Fruit fly (Drosophila melanogaster): Measurements from ENCODE around the gene CG3222.

CG3222 gene

dm6 chr3L:9614589-9615442 is 16.0 kb downstream of the CG3222 start, which contains the start of gene LanB2 (continued):
- TF ChIP-seq Rel (GFP tag; optimal IDR thresholded peaks at IDR 0.05) (no peak), Rel (tag; optimal IDR thresholded peaks at IDR 0.05) (peak; percentile 20), Hr78 (GFP tag; optimal IDR thresholded peaks at IDR 0.05) (no peak), Dif (GFP tag; optimal IDR thresholded peaks at IDR 0.05; ENCODE audit: partially characterized antibody) (peak; percentile 69), Vsx2 (GFP tag; optimal IDR thresholded peaks at IDR 0.05; ENCODE audit: partially characterized antibody) (no peak), lola (GFP tag; optimal IDR thresholded peaks at IDR 0.05) (no peak), CG9705 (GFP tag; optimal IDR thresholded peaks at IDR 0.05) (no peak)

- TF ChIP-seq Mio (GFP tag; optimal IDR thresholded peaks at IDR 0.05): no peak
- TF ChIP-seq psq (GFP tag; optimal IDR thresholded peaks at IDR 0.05): peak; percentile 82
Observed at dm6 chr3L:9615443-9616141, 16.8 kb downstream of the CG3222 start.

dm6 chr3L:9624014-9624413 is 25.2 kb downstream of the CG3222 start, which contains the start of gene CG3335:
TSS of gene CG3335 (plus strand) at chr3L:9624237.
- peak; percentile 12 for TF ChIP-seq Myc (optimal IDR thresholded peaks at IDR 0.05)
- TF ChIP-seq Jra (GFP tag; optimal IDR thresholded peaks at IDR 0.05): no peak
- TF ChIP-seq HLH106 (tag; optimal IDR thresholded peaks at IDR 0.05): no peak
- TF ChIP-seq Dfd (GFP tag; optimal IDR thresholded peaks at IDR 0.05): no peak

- TF ChIP-seq N (GFP tag; optimal IDR thresholded peaks at IDR 0.05): no peak
Observed at dm6 chr3L:9628376-9628775, 29.6 kb downstream of the CG3222 start, which contains the start of gene Cyp40. TSS of gene Cyp40 (plus strand) at chr3L:9628676.

- TF ChIP-seq sage (GFP tag; optimal IDR thresholded peaks at IDR 0.05): no peak
Observed at dm6 chr3L:9629093-9629492, 30.3 kb downstream of the CG3222 start, which contains the start of gene Or67b. TSS of gene Or67b (minus strand) at chr3L:9629193.

dm6 chr3L:9629910-9630309 is 31.1 kb downstream of the CG3222 start:
- no peak for TF ChIP-seq sage (GFP tag; optimal IDR thresholded peaks at IDR 0.05)
- TF ChIP-seq ey (GFP tag; optimal IDR thresholded peaks at IDR 0.05): no peak
- no peak for TF ChIP-seq woc (GFP tag; optimal IDR thresholded peaks at IDR 0.05)
- TF ChIP-seq HLH106 (tag; optimal IDR thresholded peaks at IDR 0.05): no peak
- TF ChIP-seq Dfd (GFP tag; optimal IDR thresholded peaks at IDR 0.05): no peak
- TF ChIP-seq pan (optimal IDR thresholded peaks at IDR 0.05): no peak
- no peak for TF ChIP-seq lola (GFP tag; optimal IDR thresholded peaks at IDR 0.05)
- TF ChIP-seq brk (GFP tag; optimal IDR thresholded peaks at IDR 0.05): no peak
- TF ChIP-seq Dif (GFP tag; optimal IDR thresholded peaks at IDR 0.05; ENCODE audit: partially characterized antibody): no peak
- no peak for TF ChIP-seq dmrt93B (GFP tag; optimal IDR thresholded peaks at IDR 0.05)
- no peak for TF ChIP-seq dsf (GFP tag; optimal IDR thresholded peaks at IDR 0.05; ENCODE audit: borderline replicate concordance)
- TF ChIP-seq rgr (GFP tag; optimal IDR thresholded peaks at IDR 0.05): no peak
- TF ChIP-seq fru (GFP tag; optimal IDR thresholded peaks at IDR 0.05): no peak
- TF ChIP-seq CG9705 (GFP tag; optimal IDR thresholded peaks at IDR 0.05): no peak
- no peak for TF ChIP-seq CrebA (GFP tag; optimal IDR thresholded peaks at IDR 0.05; ENCODE audit: borderline replicate concordance)
- no peak for TF ChIP-seq N (GFP tag; optimal IDR thresholded peaks at IDR 0.05)
- no peak for TF ChIP-seq OdsH (GFP tag; optimal IDR thresholded peaks at IDR 0.05)
- no peak for TF ChIP-seq Hr83 (GFP tag; optimal IDR thresholded peaks at IDR 0.05; ENCODE audit: poor library complexity, severe bottlenecking)
- no peak for TF ChIP-seq sv (GFP tag; optimal IDR thresholded peaks at IDR 0.05)
- no peak for TF ChIP-seq Rel (GFP tag; optimal IDR thresholded peaks at IDR 0.05)
- no peak for TF ChIP-seq Rel (tag; optimal IDR thresholded peaks at IDR 0.05)

dm6 chr3L:9637812-9638211 is 39.0 kb downstream of the CG3222 start, which contains the start of gene CG8329:
TSS of gene CG8329 (plus strand) at chr3L:9638112.
- no peak for TF ChIP-seq jim (GFP tag; optimal IDR thresholded peaks at IDR 0.05)
- no peak for TF ChIP-seq Jra (GFP tag; optimal IDR thresholded peaks at IDR 0.05)
- no peak for TF ChIP-seq Vsx2 (GFP tag; optimal IDR thresholded peaks at IDR 0.05; ENCODE audit: partially characterized antibody)
- no peak for TF ChIP-seq N (GFP tag; optimal IDR thresholded peaks at IDR 0.05)

Data from whole organism, wandering third instar larva.